Worm (Caenorhabditis elegans) whole organism, L2 larva: ENCODE measurements around the gene T05H10.4.
A peak's percentile ranks its signal among the peaks of the same experiment; 100 is the strongest.

Source experiments
- C34F6.9 ChIP-seq: fragments of 150-350 bp; optimal IDR thresholded peaks from 2 replicates; lab custom pipeline; 2014; ENCODE audit warnings: missing biosample characterization, missing genetic modification characterization
- F13H6.1 ChIP-seq: sonication (generic microtip); optimal IDR thresholded peaks from 2 replicates; lab custom pipeline; 2016; ENCODE audit warnings: missing genetic modification characterization, missing compliant biosample characterization
- Y55F3AM.14 ChIP-seq: fragments of 200-800 bp; sonication (Bioruptor generic); optimal IDR thresholded peaks from 2 replicates; lab custom pipeline; 2018; ENCODE audit warnings: mild to moderate bottlenecking, missing genetic modification characterization, missing compliant biosample characterization
- ZK546.5 ChIP-seq: sonication (generic microtip); optimal IDR thresholded peaks from 2 replicates; lab custom pipeline; 2017; ENCODE audit warnings: missing biosample characterization, missing genetic modification characterization
- ama-1 ChIP-seq: fragments of 150-350 bp; optimal IDR thresholded peaks from 2 replicates; lab custom pipeline; 2018; ENCODE audit warnings: inconsistent platforms
- blmp-1 ChIP-seq: sonication (generic microtip); optimal IDR thresholded peaks from 2 replicates; lab custom pipeline; 2017; ENCODE audit warnings: missing genetic modification characterization, mild to moderate bottlenecking, missing compliant biosample characterization, antibody characterized with exemption, moderate library complexity; ENCODE audit not compliant: insufficient read depth
- ceh-16 ChIP-seq: fragments of 150-350 bp; optimal IDR thresholded peaks from 2 replicates; lab custom pipeline; 2014; ENCODE audit warnings: missing biosample characterization, missing genetic modification characterization
- crh-2 ChIP-seq: sonication (generic microtip); optimal IDR thresholded peaks from 2 replicates; lab custom pipeline; 2017; ENCODE audit warnings: missing biosample characterization, missing genetic modification characterization
- egl-27 ChIP-seq: sonication (generic microtip); optimal IDR thresholded peaks from 3 replicates; lab custom pipeline; 2017; ENCODE audit warnings: missing biosample characterization, missing genetic modification reagents, missing genetic modification characterization
- elt-3 ChIP-seq: sonication (generic microtip); optimal IDR thresholded peaks from 2 replicates; lab custom pipeline; 2017; ENCODE audit warnings: missing biosample characterization, missing genetic modification characterization
- fos-1 ChIP-seq: fragments of 150-350 bp; optimal IDR thresholded peaks from 2 replicates; lab custom pipeline; 2014; ENCODE audit warnings: missing biosample characterization, missing genetic modification characterization
- gmeb-1 ChIP-seq: fragments of 150-350 bp; optimal IDR thresholded peaks from 2 replicates; lab custom pipeline; 2014; ENCODE audit warnings: missing biosample characterization, missing genetic modification characterization
- lin-11 ChIP-seq: fragments of 150-350 bp; sonication (generic microtip); optimal IDR thresholded peaks from 2 replicates; lab custom pipeline; 2014; ENCODE audit warnings: missing biosample characterization, missing genetic modification characterization, inconsistent platforms, mixed read lengths
- lin-13 ChIP-seq: fragments of 150-350 bp; optimal IDR thresholded peaks from 2 replicates; lab custom pipeline; 2014; ENCODE audit warnings: missing biosample characterization, missing genetic modification reagents, missing genetic modification characterization
- lin-39 ChIP-seq: fragments of 150-350 bp; optimal IDR thresholded peaks from 2 replicates; lab custom pipeline; 2014; ENCODE audit warnings: missing biosample characterization, missing genetic modification reagents, missing genetic modification characterization
- lsy-2 ChIP-seq, 2 experiments: fragments of 150-350 bp in 1 of 2; sonication (generic microtip) in 1 of 2; optimal IDR thresholded peaks; 2 replicates each; lab custom pipeline; 2014 to 2017; ENCODE audit warnings: missing biosample characterization in 2 of 2, missing genetic modification characterization in 2 of 2
- mab-5 ChIP-seq: fragments of 150-350 bp; optimal IDR thresholded peaks from 2 replicates; lab custom pipeline; 2014; ENCODE audit warnings: missing biosample characterization, missing genetic modification characterization
- mbf-1 ChIP-seq: sonication (generic microtip); optimal IDR thresholded peaks from 2 replicates; lab custom pipeline; 2017; ENCODE audit warnings: missing biosample characterization, missing genetic modification characterization
- mdl-1 ChIP-seq, 2 experiments: fragments of 150-350 bp in 1 of 2; sonication (generic microtip) in 1 of 2; optimal IDR thresholded peaks; 2 replicates each; lab custom pipeline; 2017; ENCODE audit warnings: missing biosample characterization in 2 of 2, missing genetic modification characterization in 2 of 2
- nhr-10 ChIP-seq: sonication (generic microtip); optimal IDR thresholded peaks from 2 replicates; lab custom pipeline; 2017; ENCODE audit warnings: missing biosample characterization, missing genetic modification characterization
- nhr-12 ChIP-seq: fragments of 150-350 bp; optimal IDR thresholded peaks from 2 replicates; lab custom pipeline; 2014; ENCODE audit warnings: missing biosample characterization, missing genetic modification characterization
- nhr-129 ChIP-seq: fragments of 150-350 bp; optimal IDR thresholded peaks from 2 replicates; lab custom pipeline; 2014; ENCODE audit warnings: missing biosample characterization, missing genetic modification characterization
- nhr-21 ChIP-seq: fragments of 150-350 bp; optimal IDR thresholded peaks from 2 replicates; lab custom pipeline; 2014; ENCODE audit warnings: missing biosample characterization, missing genetic modification characterization
- nhr-237 ChIP-seq: fragments of 150-350 bp; optimal IDR thresholded peaks from 2 replicates; lab custom pipeline; 2014; ENCODE audit warnings: missing biosample characterization, missing genetic modification characterization
- nhr-25 ChIP-seq: fragments of 150-350 bp; sonication (generic microtip); optimal IDR thresholded peaks from 3 replicates; lab custom pipeline; 2014; ENCODE audit warnings: missing biosample characterization, missing genetic modification characterization
- nhr-6 ChIP-seq: fragments of 150-350 bp; optimal IDR thresholded peaks from 2 replicates; lab custom pipeline; 2014; ENCODE audit warnings: missing biosample characterization, missing genetic modification characterization
- nhr-77 ChIP-seq: fragments of 150-350 bp; optimal IDR thresholded peaks from 2 replicates; lab custom pipeline; 2014; ENCODE audit warnings: missing biosample characterization, missing genetic modification characterization
- sem-4 ChIP-seq: fragments of 150-350 bp; optimal IDR thresholded peaks from 2 replicates; lab custom pipeline; 2014; ENCODE audit warnings: missing biosample characterization, missing genetic modification reagents, missing genetic modification characterization
- sma-3 ChIP-seq: sonication (generic microtip); optimal IDR thresholded peaks from 2 replicates; lab custom pipeline; 2016; ENCODE audit warnings: missing genetic modification reagents, missing genetic modification characterization, missing compliant biosample characterization
- sma-9 ChIP-seq, 2 experiments: fragments of 150-350 bp in 1 of 2; sonication (generic microtip) in 1 of 2; optimal IDR thresholded peaks; 2 replicates each; lab custom pipeline; 2014 to 2016; ENCODE audit warnings: missing genetic modification characterization in 2 of 2, mild to moderate bottlenecking in 1 of 2, missing biosample characterization in 1 of 2, missing compliant biosample characterization in 1 of 2, missing genetic modification reagents in 1 of 2, moderate library complexity in 1 of 2
- snpc-4 ChIP-seq: fragments of 150-350 bp; optimal IDR thresholded peaks from 2 replicates; lab custom pipeline; 2014; ENCODE audit warnings: missing biosample characterization, missing genetic modification characterization
- unc-39 ChIP-seq: fragments of 150-350 bp; optimal IDR thresholded peaks from 2 replicates; lab custom pipeline; 2014; ENCODE audit warnings: missing biosample characterization, missing genetic modification characterization
- unc-55 ChIP-seq: fragments of 150-350 bp; sonication (generic microtip); optimal IDR thresholded peaks from 3 replicates; lab custom pipeline; 2014; ENCODE audit warnings: missing biosample characterization, missing genetic modification reagents, missing genetic modification characterization
- unc-62 ChIP-seq: fragments of 150-350 bp; optimal IDR thresholded peaks from 2 replicates; lab custom pipeline; 2014; ENCODE audit warnings: missing biosample characterization, missing genetic modification reagents, missing genetic modification characterization
- zag-1 ChIP-seq: fragments of 150-350 bp; optimal IDR thresholded peaks from 2 replicates; lab custom pipeline; 2014; ENCODE audit warnings: missing biosample characterization, missing genetic modification characterization
- ztf-11 ChIP-seq: sonication (generic microtip); optimal IDR thresholded peaks from 2 replicates; lab custom pipeline; 2017; ENCODE audit warnings: missing biosample characterization, missing genetic modification characterization
- ztf-4 ChIP-seq: fragments of 150-350 bp; optimal IDR thresholded peaks from 2 replicates; lab custom pipeline; 2014; ENCODE audit warnings: missing biosample characterization, missing genetic modification characterization

T05H10.4 gene

DNA sequence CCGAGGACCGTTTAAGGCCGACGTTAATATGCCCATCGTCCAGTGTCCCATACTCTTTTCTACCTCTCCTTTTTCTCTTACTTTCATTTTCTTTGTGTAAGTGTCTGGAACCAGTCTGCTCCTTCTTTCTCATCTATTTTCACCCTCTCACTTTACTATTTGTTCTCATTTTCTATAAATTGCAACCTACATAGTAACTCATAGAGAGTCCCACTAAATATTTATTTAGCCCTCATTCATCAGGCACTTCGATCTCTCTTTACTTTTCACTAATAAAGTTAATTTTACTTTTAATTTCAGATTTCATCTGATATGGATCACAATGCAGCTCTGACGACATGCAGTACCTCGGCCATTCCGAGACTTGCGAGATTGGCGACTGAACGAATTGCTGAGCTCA lies 35.6 kb upstream of the T05H10.4 start, which contains the start of gene zyg-11:
Gene zyg-11, plus strand, starts transcription at position 301 of the 400 bp plus-strand sequence.
- TF ChIP-seq ztf-11 (tag; lab: Kevin White, UChicago) (no peak), unc-55 (GFP tag; lab: Kevin White, UChicago) (peak; percentile 49)

DNA sequence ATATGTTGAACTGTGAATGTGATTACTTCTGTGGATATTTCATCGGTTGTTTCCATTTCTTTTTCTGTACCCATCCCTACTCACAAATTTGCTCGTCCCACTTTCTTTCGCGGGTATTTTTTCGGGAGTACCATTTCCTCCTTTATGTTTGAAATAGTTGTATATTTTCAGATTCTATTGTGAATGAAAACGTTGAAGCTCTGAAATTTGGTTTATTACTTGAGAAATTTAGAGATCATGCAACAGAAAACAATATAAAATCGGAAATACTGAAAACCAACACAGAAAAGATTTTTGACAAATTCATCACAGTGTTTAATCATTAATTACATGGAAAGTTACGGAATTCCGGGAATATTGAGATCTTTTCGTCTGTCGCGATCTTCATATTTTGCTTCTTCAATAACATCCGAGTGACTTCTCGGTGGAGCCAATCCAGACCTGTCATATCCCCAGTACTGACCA lies 32.3 kb upstream of the T05H10.4 start:
- TF ChIP-seq ztf-4 (tag; lab: Kevin White, UChicago) (peak; percentile 58), sma-3 (GFP tag; lab: Kevin White, UChicago) (peak; percentile 60), nhr-25 (tag; lab: Kevin White, UChicago) (peak; percentile 36), nhr-77 (tag; lab: Kevin White, UChicago) (no peak), nhr-237 (tag; lab: Kevin White, UChicago) (no peak), F13H6.1 (peak; percentile 15), nhr-10 (tag; lab: Kevin White, UChicago) (no peak), lin-11 (tag; lab: Kevin White, UChicago) (no peak), ceh-16 (no peak), ztf-11 (tag; lab: Kevin White, UChicago) (no peak), blmp-1 (tag; lab: Kevin White, UChicago) (peak; percentile 14), snpc-4 (no peak), nhr-129 (tag; lab: Kevin White, UChicago) (no peak), lin-39 (tag; lab: Kevin White, UChicago) (no peak)

DNA sequence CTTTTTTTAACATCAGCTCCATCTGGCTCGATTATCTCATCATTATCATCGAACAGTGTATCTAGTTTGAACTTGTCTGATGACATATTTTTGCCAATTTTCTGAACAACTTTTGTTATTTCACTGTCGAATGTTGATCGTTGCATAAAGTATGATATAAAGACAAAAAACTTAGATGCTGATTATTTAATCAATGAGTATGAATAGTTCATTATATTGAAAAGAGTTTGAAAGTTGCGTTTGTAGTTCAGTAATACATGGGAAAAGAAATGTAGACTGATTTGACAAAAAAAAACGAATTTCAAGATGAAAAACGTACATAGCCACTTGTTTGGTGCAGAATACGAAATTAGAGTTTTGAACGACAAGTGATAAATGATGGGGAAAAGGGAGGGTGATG lies 30.5 kb upstream of the T05H10.4 start, which contains the start of gene hda-2:
Gene hda-2, minus strand, starts transcription at position 101 of the 400 bp plus-strand sequence.
- no peak for TF ChIP-seq mbf-1 (tag; lab: Kevin White, UChicago)
- no peak for TF ChIP-seq elt-3 (tag; lab: Kevin White, UChicago)
- no peak for TF ChIP-seq lin-13 (GFP tag; lab: Kevin White, UChicago)
- no peak for TF ChIP-seq ztf-11 (tag; lab: Kevin White, UChicago)
- TF ChIP-seq nhr-6 (tag; lab: Kevin White, UChicago) = no peak
- no peak for TF ChIP-seq nhr-77 (tag; lab: Kevin White, UChicago)
- TF ChIP-seq Y55F3AM.14 (GFP tag; lab: Kevin White, UChicago) = no peak
- TF ChIP-seq, all 48 proteins: peak for 0

DNA sequence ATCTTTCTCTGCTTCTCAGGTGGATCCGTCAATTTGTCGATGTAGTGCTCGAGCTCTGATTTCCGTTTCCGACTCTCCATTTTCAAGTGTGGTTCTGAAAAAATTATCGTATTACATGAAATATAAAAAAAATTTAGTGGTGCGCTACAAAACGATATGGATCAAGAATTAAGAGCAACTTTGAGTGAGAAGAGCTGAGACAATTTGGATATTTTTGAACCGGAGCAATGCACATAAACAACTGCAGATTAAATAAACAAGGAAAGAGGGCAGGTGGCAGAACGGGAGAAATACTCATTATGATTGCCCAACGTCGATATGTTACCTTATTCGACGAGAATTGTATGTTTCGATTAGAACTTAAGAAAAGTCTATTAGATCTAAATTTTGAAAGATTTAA lies 25.3 kb upstream of the T05H10.4 start, which contains the start of gene swsn-7:
Gene swsn-7, minus strand, starts transcription at position 101 of the 400 bp plus-strand sequence.
- no peak for TF ChIP-seq snpc-4
- TF ChIP-seq blmp-1 (tag; lab: Kevin White, UChicago) = no peak
- TF ChIP-seq lin-11 (tag; lab: Kevin White, UChicago) = no peak
- TF ChIP-seq nhr-129 (tag; lab: Kevin White, UChicago) = no peak
- no peak for TF ChIP-seq unc-55 (GFP tag; lab: Kevin White, UChicago)
- no peak for TF ChIP-seq ama-1

DNA sequence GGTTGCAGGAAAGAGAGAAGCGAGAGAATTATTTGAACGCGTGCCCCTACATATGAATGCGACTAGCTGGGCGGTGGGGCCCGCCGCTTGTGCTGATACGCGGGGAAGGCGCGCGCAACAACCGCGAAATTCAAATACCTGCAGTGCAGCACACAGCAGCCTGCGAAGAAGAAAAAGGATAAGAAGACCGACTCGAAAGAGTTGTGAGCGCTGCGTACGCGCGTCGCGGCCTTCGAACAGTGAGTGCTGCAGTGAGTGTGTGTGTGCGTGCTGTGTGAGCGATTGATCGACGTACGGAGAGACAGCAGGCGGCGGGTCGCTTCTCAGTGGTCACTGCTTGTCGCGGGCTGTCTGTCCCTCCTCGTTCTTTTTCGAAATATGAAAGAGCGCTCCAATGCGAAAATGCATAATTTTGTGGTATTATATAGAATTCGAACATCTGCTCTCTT lies 24.7 kb upstream of the T05H10.4 start:
- TF ChIP-seq nhr-6 (tag; lab: Kevin White, UChicago) (peak; percentile 53), mab-5 (tag; lab: Kevin White, UChicago) (no peak), Y55F3AM.14 (GFP tag; lab: Kevin White, UChicago) (peak; percentile 94), nhr-25 (tag; lab: Kevin White, UChicago) (peak; percentile 50), mdl-1 (tag; optimal IDR thresholded peaks at IDR 0.05; lab: Kevin White, UChicago) (peak in 1 of 2 experiments; percentile 68), egl-27 (tag; lab: Kevin White, UChicago) (peak; percentile 55), ZK546.5 (tag; lab: Kevin White, UChicago) (peak; percentile 16), nhr-77 (tag; lab: Kevin White, UChicago) (no peak), lsy-2 (tag; optimal IDR thresholded peaks at IDR 0.05; lab: Kevin White, UChicago) (peak; percentile 60 to 79), mbf-1 (tag; lab: Kevin White, UChicago) (no peak), unc-39 (tag; lab: Kevin White, UChicago) (no peak), zag-1 (peak; percentile 78), sma-3 (GFP tag; lab: Kevin White, UChicago) (peak; percentile 82), crh-2 (tag; lab: Kevin White, UChicago) (peak; percentile 80), snpc-4 (peak; percentile 70), fos-1 (tag; lab: Kevin White, UChicago) (peak; percentile 67), ceh-16 (no peak), nhr-21 (tag; lab: Kevin White, UChicago) (peak; percentile 82), sem-4 (tag; lab: Kevin White, UChicago) (peak; percentile 61), unc-62 (GFP tag; lab: Kevin White, UChicago) (peak; percentile 35), gmeb-1 (tag; lab: Kevin White, UChicago) (peak; percentile 59), nhr-12 (tag; lab: Kevin White, UChicago) (no peak), sma-9 (GFP tag; optimal IDR thresholded peaks at IDR 0.05; lab: Kevin White, UChicago) (peak; percentile 34), sma-9 (tag; optimal IDR thresholded peaks at IDR 0.05; lab: Kevin White, UChicago) (no peak), lin-13 (GFP tag; lab: Kevin White, UChicago) (peak; percentile 80), F13H6.1 (peak; percentile 95), nhr-129 (tag; lab: Kevin White, UChicago) (peak; percentile 85), C34F6.9 (tag; lab: Kevin White, UChicago) (peak; percentile 79), ztf-4 (tag; lab: Kevin White, UChicago) (peak; percentile 45), unc-55 (GFP tag; lab: Kevin White, UChicago) (peak; percentile 80), lin-11 (tag; lab: Kevin White, UChicago) (peak; percentile 73), nhr-237 (tag; lab: Kevin White, UChicago) (no peak)
